Worm (Caenorhabditis elegans): Measurements from ENCODE around the gene sem-5.

DNA sequence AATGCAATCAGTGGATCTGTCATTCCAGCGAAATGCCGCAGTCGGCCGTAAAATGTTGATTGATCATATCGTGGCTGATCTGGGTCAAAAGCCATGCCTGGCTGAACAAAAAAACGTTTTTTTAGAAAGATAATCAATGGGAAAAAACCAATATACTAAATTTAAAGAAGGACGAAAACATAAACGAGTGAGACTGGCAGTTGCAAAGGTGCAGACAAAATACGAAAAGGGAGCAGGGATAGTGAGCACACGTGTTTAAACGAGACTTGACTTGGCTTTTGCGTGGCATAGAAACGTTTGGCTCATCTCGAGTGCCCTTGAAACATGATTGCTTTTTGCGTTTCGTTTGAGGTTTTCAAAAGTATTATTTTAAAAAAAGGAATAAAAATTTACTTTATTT lies 3.3 kb downstream of the sem-5 start, which contains the start of gene sfxn-2:
- TF ChIP-seq unc-62 (GFP tag; optimal IDR thresholded peaks at IDR 0.05) (no peak), sea-2 (GFP tag; IDR thresholded peaks at IDR 0.05) (no peak)
